Worm (Caenorhabditis elegans) whole organism, L2 larva: ENCODE data around the gene D1054.10.

Experiments used
- C34F6.9 ChIP-seq: fragments of 150-350 bp; optimal IDR thresholded peaks from 2 replicates; lab custom pipeline; 2014; ENCODE audit warnings: missing biosample characterization, missing genetic modification characterization
- F13H6.1 ChIP-seq: sonication (generic microtip); optimal IDR thresholded peaks from 2 replicates; lab custom pipeline; 2016; ENCODE audit warnings: missing genetic modification characterization, missing compliant biosample characterization
- R02D3.7 ChIP-seq: fragments of 150-350 bp; optimal IDR thresholded peaks from 2 replicates; lab custom pipeline; 2014; ENCODE audit warnings: missing biosample characterization, missing genetic modification characterization
- alr-1 ChIP-seq: fragments of 150-350 bp; optimal IDR thresholded peaks from 2 replicates; lab custom pipeline; 2014; ENCODE audit warnings: missing biosample characterization, missing genetic modification characterization
- aly-2 ChIP-seq: fragments of 150-350 bp; optimal IDR thresholded peaks from 2 replicates; lab custom pipeline; 2014; ENCODE audit warnings: missing biosample characterization, missing genetic modification characterization
- ama-1 ChIP-seq: fragments of 150-350 bp; optimal IDR thresholded peaks from 2 replicates; lab custom pipeline; 2018; ENCODE audit warnings: inconsistent platforms
- blmp-1 ChIP-seq: sonication (generic microtip); optimal IDR thresholded peaks from 2 replicates; lab custom pipeline; 2017; ENCODE audit warnings: missing genetic modification characterization, mild to moderate bottlenecking, missing compliant biosample characterization, antibody characterized with exemption, moderate library complexity; ENCODE audit not compliant: insufficient read depth
- ceh-16 ChIP-seq: fragments of 150-350 bp; optimal IDR thresholded peaks from 2 replicates; lab custom pipeline; 2014; ENCODE audit warnings: missing biosample characterization, missing genetic modification characterization
- ceh-82 ChIP-seq: fragments of 150-350 bp; optimal IDR thresholded peaks from 2 replicates; lab custom pipeline; 2014; ENCODE audit warnings: missing biosample characterization, missing genetic modification characterization
- crh-2 ChIP-seq: sonication (generic microtip); optimal IDR thresholded peaks from 2 replicates; lab custom pipeline; 2017; ENCODE audit warnings: missing biosample characterization, missing genetic modification characterization
- dmd-4 ChIP-seq: sonication (generic microtip); optimal IDR thresholded peaks from 2 replicates; lab custom pipeline; 2017; ENCODE audit warnings: missing biosample characterization, missing genetic modification characterization
- egl-27 ChIP-seq: sonication (generic microtip); optimal IDR thresholded peaks from 3 replicates; lab custom pipeline; 2017; ENCODE audit warnings: missing biosample characterization, missing genetic modification reagents, missing genetic modification characterization
- elt-3 ChIP-seq: sonication (generic microtip); optimal IDR thresholded peaks from 2 replicates; lab custom pipeline; 2017; ENCODE audit warnings: missing biosample characterization, missing genetic modification characterization
- fos-1 ChIP-seq: fragments of 150-350 bp; optimal IDR thresholded peaks from 2 replicates; lab custom pipeline; 2014; ENCODE audit warnings: missing biosample characterization, missing genetic modification characterization
- gmeb-1 ChIP-seq: fragments of 150-350 bp; optimal IDR thresholded peaks from 2 replicates; lab custom pipeline; 2014; ENCODE audit warnings: missing biosample characterization, missing genetic modification characterization
- lin-11 ChIP-seq: fragments of 150-350 bp; sonication (generic microtip); optimal IDR thresholded peaks from 2 replicates; lab custom pipeline; 2014; ENCODE audit warnings: missing biosample characterization, missing genetic modification characterization, inconsistent platforms, mixed read lengths
- lin-39 ChIP-seq: fragments of 150-350 bp; optimal IDR thresholded peaks from 2 replicates; lab custom pipeline; 2014; ENCODE audit warnings: missing biosample characterization, missing genetic modification reagents, missing genetic modification characterization
- lsy-2 ChIP-seq, 2 experiments: fragments of 150-350 bp in 1 of 2; sonication (generic microtip) in 1 of 2; optimal IDR thresholded peaks; 2 replicates each; lab custom pipeline; 2014 to 2017; ENCODE audit warnings: missing biosample characterization in 2 of 2, missing genetic modification characterization in 2 of 2
- mab-5 ChIP-seq: fragments of 150-350 bp; optimal IDR thresholded peaks from 2 replicates; lab custom pipeline; 2014; ENCODE audit warnings: missing biosample characterization, missing genetic modification characterization
- mdl-1 ChIP-seq, 2 experiments: fragments of 150-350 bp in 1 of 2; sonication (generic microtip) in 1 of 2; optimal IDR thresholded peaks; 2 replicates each; lab custom pipeline; 2017; ENCODE audit warnings: missing biosample characterization in 2 of 2, missing genetic modification characterization in 2 of 2
- nhr-12 ChIP-seq: fragments of 150-350 bp; optimal IDR thresholded peaks from 2 replicates; lab custom pipeline; 2014; ENCODE audit warnings: missing biosample characterization, missing genetic modification characterization
- nhr-129 ChIP-seq: fragments of 150-350 bp; optimal IDR thresholded peaks from 2 replicates; lab custom pipeline; 2014; ENCODE audit warnings: missing biosample characterization, missing genetic modification characterization
- nhr-23 ChIP-seq: fragments of 150-350 bp; optimal IDR thresholded peaks from 2 replicates; lab custom pipeline; 2014; ENCODE audit warnings: missing biosample characterization, missing genetic modification reagents, missing genetic modification characterization
- nhr-25 ChIP-seq: fragments of 150-350 bp; sonication (generic microtip); optimal IDR thresholded peaks from 3 replicates; lab custom pipeline; 2014; ENCODE audit warnings: missing biosample characterization, missing genetic modification characterization
- nhr-77 ChIP-seq: fragments of 150-350 bp; optimal IDR thresholded peaks from 2 replicates; lab custom pipeline; 2014; ENCODE audit warnings: missing biosample characterization, missing genetic modification characterization
- sem-4 ChIP-seq: fragments of 150-350 bp; optimal IDR thresholded peaks from 2 replicates; lab custom pipeline; 2014; ENCODE audit warnings: missing biosample characterization, missing genetic modification reagents, missing genetic modification characterization
- sma-3 ChIP-seq: sonication (generic microtip); optimal IDR thresholded peaks from 2 replicates; lab custom pipeline; 2016; ENCODE audit warnings: missing genetic modification reagents, missing genetic modification characterization, missing compliant biosample characterization
- sma-9 ChIP-seq, 2 experiments: fragments of 150-350 bp in 1 of 2; sonication (generic microtip) in 1 of 2; optimal IDR thresholded peaks; 2 replicates each; lab custom pipeline; 2014 to 2016; ENCODE audit warnings: missing genetic modification characterization in 2 of 2, mild to moderate bottlenecking in 1 of 2, missing biosample characterization in 1 of 2, missing compliant biosample characterization in 1 of 2, missing genetic modification reagents in 1 of 2, moderate library complexity in 1 of 2
- snpc-4 ChIP-seq: fragments of 150-350 bp; optimal IDR thresholded peaks from 2 replicates; lab custom pipeline; 2014; ENCODE audit warnings: missing biosample characterization, missing genetic modification characterization
- unc-55 ChIP-seq: fragments of 150-350 bp; sonication (generic microtip); optimal IDR thresholded peaks from 3 replicates; lab custom pipeline; 2014; ENCODE audit warnings: missing biosample characterization, missing genetic modification reagents, missing genetic modification characterization
- unc-62 ChIP-seq: fragments of 150-350 bp; optimal IDR thresholded peaks from 2 replicates; lab custom pipeline; 2014; ENCODE audit warnings: missing biosample characterization, missing genetic modification reagents, missing genetic modification characterization
- zag-1 ChIP-seq: fragments of 150-350 bp; optimal IDR thresholded peaks from 2 replicates; lab custom pipeline; 2014; ENCODE audit warnings: missing biosample characterization, missing genetic modification characterization
- ztf-1 ChIP-seq: fragments of 200-800 bp; sonication (Bioruptor generic); conservative IDR thresholded peaks from 2 replicates; pipeline ENCODE4 v1.3.6; 2022; ENCODE audit warnings: missing genetic modification characterization, missing compliant biosample characterization
- ztf-4 ChIP-seq: fragments of 150-350 bp; optimal IDR thresholded peaks from 2 replicates; lab custom pipeline; 2014; ENCODE audit warnings: missing biosample characterization, missing genetic modification characterization

The D1054.10 gene

ce11 chrV:10818498-10818897 is 25.8 kb upstream of the D1054.10 start:
- no peak for TF ChIP-seq egl-27 (tag; lab: Kevin White, UChicago)

DNA sequence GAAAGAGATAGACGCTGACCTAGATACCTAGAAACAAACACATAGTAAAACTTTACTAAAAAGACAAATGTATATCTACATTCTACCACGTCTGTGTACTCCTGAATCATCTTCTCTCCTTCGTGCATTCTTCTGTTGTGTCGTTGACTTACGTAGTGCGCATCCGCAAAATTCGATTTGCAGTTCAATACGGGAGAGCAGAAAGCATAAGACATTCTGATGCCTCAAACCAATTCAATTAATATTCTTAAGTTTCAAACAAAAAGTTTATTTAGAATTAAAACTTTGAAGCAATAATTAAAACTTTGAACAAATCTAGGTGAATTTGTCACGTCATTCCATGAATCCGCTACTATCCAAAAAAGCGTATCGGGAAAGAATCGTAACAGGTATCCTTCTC is 24.2 kb upstream of the D1054.10 start:
- TF ChIP-seq lin-11 (tag; lab: Kevin White, UChicago) (no peak), fos-1 (tag; lab: Kevin White, UChicago) (no peak), sem-4 (tag; lab: Kevin White, UChicago) (no peak), ztf-4 (no peak), unc-62 (GFP tag; lab: Kevin White, UChicago) (no peak), snpc-4 (tag; lab: Kevin White, UChicago) (no peak), ceh-16 (tag; lab: Kevin White, UChicago) (no peak), gmeb-1 (tag; lab: Kevin White, UChicago) (no peak), ceh-82 (tag; lab: Kevin White, UChicago) (no peak), ztf-1 (GFP tag; lab: Robert Waterston, UW) (no peak), F13H6.1 (tag; lab: Kevin White, UChicago) (no peak), aly-2 (tag; lab: Kevin White, UChicago) (no peak), nhr-25 (tag; lab: Kevin White, UChicago) (no peak), lin-39 (tag; lab: Kevin White, UChicago) (no peak), nhr-23 (tag; lab: Kevin White, UChicago) (no peak), R02D3.7 (tag; lab: Kevin White, UChicago) (no peak), elt-3 (tag; lab: Kevin White, UChicago) (no peak)

- TF ChIP-seq mdl-1 (tag; optimal IDR thresholded peaks at IDR 0.05; lab: Kevin White, UChicago), result no peak
- no peak for TF ChIP-seq gmeb-1 (tag; lab: Kevin White, UChicago)
- TF ChIP-seq alr-1 (tag; lab: Kevin White, UChicago), result no peak
- TF ChIP-seq nhr-77 (tag; lab: Kevin White, UChicago), result no peak
- no peak for TF ChIP-seq elt-3 (tag; lab: Kevin White, UChicago)
- no peak for TF ChIP-seq aly-2 (tag; lab: Kevin White, UChicago)
- no peak for TF ChIP-seq mab-5
- no peak for TF ChIP-seq ama-1 (lab: Kevin White, UChicago)
- TF ChIP-seq blmp-1 (tag; lab: Kevin White, UChicago), result no peak
- no peak for TF ChIP-seq R02D3.7 (tag; lab: Kevin White, UChicago)
- no peak for TF ChIP-seq sma-3 (GFP tag; lab: Kevin White, UChicago)
- TF ChIP-seq nhr-12 (tag; lab: Kevin White, UChicago), result no peak
- TF ChIP-seq dmd-4 (tag; lab: Kevin White, UChicago), result no peak
- TF ChIP-seq zag-1 (tag; lab: Kevin White, UChicago), result no peak
- TF ChIP-seq lsy-2 (tag; optimal IDR thresholded peaks at IDR 0.05; lab: Kevin White, UChicago), result no peak
- no peak for TF ChIP-seq C34F6.9 (tag; lab: Kevin White, UChicago)
- no peak for TF ChIP-seq sem-4 (tag; lab: Kevin White, UChicago)
- no peak for TF ChIP-seq nhr-129 (tag; lab: Kevin White, UChicago)
Observed at ce11 chrV:10814333-10814732, 21.7 kb upstream of the D1054.10 start.

- TF ChIP-seq gmeb-1 (tag; lab: Kevin White, UChicago) (peak; percentile 41), lin-39 (tag; lab: Kevin White, UChicago) (no peak), unc-55 (GFP tag; lab: Kevin White, UChicago) (peak; percentile 45), nhr-129 (tag; lab: Kevin White, UChicago) (peak; percentile 39), lsy-2 (tag; optimal IDR thresholded peaks at IDR 0.05; lab: Kevin White, UChicago) (peak in 1 of 2 experiments; percentile 36), ztf-1 (GFP tag; lab: Robert Waterston, UW) (no peak), F13H6.1 (tag; lab: Kevin White, UChicago) (no peak), C34F6.9 (tag; lab: Kevin White, UChicago) (peak; percentile 22), nhr-23 (tag; lab: Kevin White, UChicago) (no peak)
Observed at ce11 chrV:10813425-10814156, 20.9 kb upstream of the D1054.10 start, which contains the start of the genes C29A12.1 and lig-1. Gene C29A12.1, minus strand, starts transcription at chrV:10813487. Gene lig-1, plus strand, starts transcription at chrV:10814106.

DNA sequence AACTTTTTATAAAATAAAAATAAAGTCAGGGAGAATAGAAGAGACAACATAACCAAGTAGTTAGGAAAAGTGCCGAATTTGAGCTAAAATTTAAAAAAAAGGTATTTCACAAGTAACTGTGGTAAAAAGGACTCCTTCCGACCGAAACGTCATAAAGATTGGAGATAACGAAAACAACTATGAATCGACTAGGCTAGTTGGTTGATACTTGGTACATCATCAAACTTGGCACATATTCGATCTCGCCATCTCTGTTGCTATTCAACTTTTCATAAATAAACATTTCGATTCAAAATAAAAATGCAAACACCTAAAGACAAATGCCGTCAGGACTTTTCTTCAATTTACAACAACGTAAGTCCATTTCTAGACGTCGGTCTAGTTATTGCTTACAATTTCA is 19.1 kb upstream of the D1054.10 start, which contains the start of gene C29A12.22:
Gene C29A12.22, plus strand, starts transcription at position 301 of the 400 bp plus-strand sequence.
- TF ChIP-seq crh-2 (tag; lab: Kevin White, UChicago) (no peak), sma-9 (GFP tag; optimal IDR thresholded peaks at IDR 0.05; lab: Kevin White, UChicago) (no peak), sma-9 (tag; optimal IDR thresholded peaks at IDR 0.05; lab: Kevin White, UChicago) (no peak), ceh-16 (tag; lab: Kevin White, UChicago) (no peak), F13H6.1 (tag; lab: Kevin White, UChicago) (no peak), fos-1 (tag; lab: Kevin White, UChicago) (no peak)
